Fruit fly (Drosophila melanogaster) whole organism, adult: ENCODE measurements around the gene CG7985.

Experiments used
- CG11617 ChIP-seq: fragments of 200-800 bp; sonication (Bioruptor generic); optimal IDR thresholded peaks from 2 replicates; lab custom pipeline; 2017; ENCODE audit warnings: mild to moderate bottlenecking, missing biosample characterization, missing genetic modification reagents, missing genetic modification characterization
- CG12768 ChIP-seq: fragments of 200-800 bp; sonication (Bioruptor generic); optimal IDR thresholded peaks from 2 replicates; lab custom pipeline; 2017; ENCODE audit warnings: missing biosample characterization, missing genetic modification characterization, mild to moderate bottlenecking, moderate library complexity, missing genetic modification reagents
- CG14711 ChIP-seq: fragments of 200-800 bp; sonication (Bioruptor generic); optimal IDR thresholded peaks from 2 replicates; lab custom pipeline; 2018; ENCODE audit warnings: missing biosample characterization, mild to moderate bottlenecking, missing genetic modification characterization, moderate library complexity
- CG1620 ChIP-seq: fragments of 200-800 bp; sonication (Bioruptor generic); optimal IDR thresholded peaks from 2 replicates; lab custom pipeline; 2016; ENCODE audit warnings: missing biosample characterization, missing genetic modification characterization
- CG33017 ChIP-seq: fragments of 200-800 bp; sonication (Bioruptor generic); optimal IDR thresholded peaks from 2 replicates; lab custom pipeline; 2018; ENCODE audit warnings: missing biosample characterization, mild to moderate bottlenecking, missing genetic modification characterization, moderate library complexity
- CG5204 ChIP-seq: fragments of 200-800 bp; sonication (Bioruptor generic); optimal IDR thresholded peaks from 2 replicates; lab custom pipeline; 2016; ENCODE audit warnings: missing biosample characterization, missing genetic modification characterization
- CG7045 ChIP-seq: fragments of 200-800 bp; sonication (Bioruptor generic); optimal IDR thresholded peaks from 2 replicates; lab custom pipeline; 2017; ENCODE audit warnings: missing biosample characterization, mild to moderate bottlenecking, missing genetic modification characterization
- CG7101 ChIP-seq: fragments of 200-800 bp; sonication (Bioruptor generic); optimal IDR thresholded peaks from 2 replicates; lab custom pipeline; 2018; ENCODE audit warnings: missing biosample characterization, mild to moderate bottlenecking, missing genetic modification characterization, moderate library complexity
- Clk ChIP-seq: fragments of 200-800 bp; sonication (Bioruptor generic); optimal IDR thresholded peaks from 2 replicates; lab custom pipeline; 2017; ENCODE audit warnings: missing biosample characterization, missing genetic modification characterization
- Crg-1 ChIP-seq: fragments of 200-800 bp; sonication (Bioruptor generic); optimal IDR thresholded peaks from 2 replicates; lab custom pipeline; 2016; ENCODE audit warnings: missing biosample characterization, missing genetic modification characterization
- Hr96 ChIP-seq: fragments of 200-800 bp; sonication (Bioruptor generic); optimal IDR thresholded peaks from 2 replicates; lab custom pipeline; 2016; ENCODE audit warnings: missing biosample characterization, missing genetic modification characterization
- Mnt ChIP-seq: fragments of 200-800 bp; sonication (Bioruptor generic); optimal IDR thresholded peaks from 2 replicates; lab custom pipeline; 2016; ENCODE audit warnings: missing biosample characterization, mild to moderate bottlenecking, missing genetic modification characterization
- bab1 ChIP-seq: fragments of 200-800 bp; sonication (Bioruptor generic); optimal IDR thresholded peaks from 3 replicates; lab custom pipeline; 2019; ENCODE audit warnings: missing biosample characterization, mild to moderate bottlenecking, missing genetic modification characterization, moderate library complexity
- cic ChIP-seq: fragments of 200-800 bp; sonication (Bioruptor generic); optimal IDR thresholded peaks from 2 replicates; lab custom pipeline; 2017; ENCODE audit warnings: missing biosample characterization, mild to moderate bottlenecking, missing genetic modification characterization, moderate library complexity
- cnc ChIP-seq, 2 experiments: fragments of >200 bp; optimal IDR thresholded peaks; 2 replicates each; lab custom pipeline; 2017
- kay ChIP-seq: fragments of 200-800 bp; sonication (Bioruptor generic); peaks from one replicate; lab custom pipeline; 2016; ENCODE audit warnings: missing biosample characterization, missing genetic modification characterization, borderline replicate concordance
- ovo ChIP-seq: fragments of 200-800 bp; sonication (Bioruptor generic); optimal IDR thresholded peaks from 2 replicates; lab custom pipeline; 2016; ENCODE audit warnings: missing biosample characterization, missing genetic modification characterization
- pad ChIP-seq: fragments of 200-800 bp; sonication (Bioruptor generic); optimal IDR thresholded peaks from 3 replicates; lab custom pipeline; 2017; ENCODE audit warnings: missing biosample characterization, missing genetic modification characterization, mild to moderate bottlenecking, moderate library complexity, missing genetic modification reagents
- tj ChIP-seq: fragments of 200-800 bp; sonication (Bioruptor generic); optimal IDR thresholded peaks from 3 replicates; lab custom pipeline; 2017; ENCODE audit warnings: missing biosample characterization, mild to moderate bottlenecking, missing genetic modification characterization, moderate library complexity
- toe ChIP-seq: fragments of 200-800 bp; sonication (Bioruptor generic); optimal IDR thresholded peaks from 2 replicates; lab custom pipeline; 2016; ENCODE audit warnings: missing biosample characterization, missing genetic modification characterization

The CG7985 gene

DNA sequence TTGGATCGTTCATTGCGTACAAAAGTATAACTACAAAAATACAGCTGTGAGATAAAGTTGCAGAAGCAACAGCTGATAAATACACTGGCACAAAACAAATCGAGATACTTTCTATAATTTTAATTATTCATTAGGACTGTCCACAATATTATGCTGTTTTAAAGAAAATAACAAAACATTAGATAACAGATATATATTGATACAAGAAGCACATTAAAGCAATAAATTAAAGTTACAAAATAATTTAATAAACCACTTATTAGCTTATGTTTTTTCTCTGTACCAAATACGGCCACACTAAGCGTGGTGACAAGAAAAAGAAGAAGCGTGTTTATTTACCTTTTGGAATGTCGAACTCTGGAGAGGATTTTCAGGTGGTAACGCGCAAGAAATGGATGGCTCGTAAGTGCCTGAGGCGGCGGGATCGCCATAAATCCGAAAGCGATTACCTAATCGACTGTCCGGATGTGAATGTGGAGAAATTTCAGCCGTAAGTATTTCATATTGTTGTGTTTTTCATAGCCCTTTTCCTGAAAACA is 20.6 kb downstream of the CG7985 start, which contains the start of the genes CG7988 and CG7183:
TSS of gene CG7988 (plus strand) at position 316 of the 539 bp plus-strand sequence.
TSS of gene CG7183 (minus strand) at position 489 of the 539 bp plus-strand sequence.
- TF ChIP-seq kay (GFP tag; lab: Kevin White, UChicago) (no peak), Mnt (peak; percentile 88), CG7101 (tag; lab: Kevin White, UChicago) (peak; percentile 98), CG11617 (GFP tag; lab: Kevin White, UChicago) (peak; percentile 97), ovo (GFP tag; lab: Kevin White, UChicago) (peak; percentile 51), CG33017 (tag; lab: Kevin White, UChicago) (peak; percentile 98), Clk (peak; percentile 85), CG12768 (GFP tag; lab: Kevin White, UChicago) (peak; percentile 93), toe (GFP tag; lab: Kevin White, UChicago) (peak; percentile 96), CG1620 (peak; percentile 95), CG14711 (tag; lab: Kevin White, UChicago) (peak; percentile 96), CG7045 (GFP tag; lab: Kevin White, UChicago) (peak; percentile 95), Crg-1 (GFP tag; lab: Kevin White, UChicago) (peak; percentile 93), Hr96 (peak; percentile 94), cic (peak; percentile 71), tj (GFP tag; lab: Kevin White, UChicago) (peak; percentile 81), bab1 (GFP tag; lab: Kevin White, UChicago) (peak; percentile 98), cnc (optimal IDR thresholded peaks at IDR 0.05; lab: Kevin White, UChicago) (no peak), pad (GFP tag; lab: Kevin White, UChicago) (peak; percentile 82), CG5204 (GFP tag; lab: Kevin White, UChicago) (no peak)

DNA sequence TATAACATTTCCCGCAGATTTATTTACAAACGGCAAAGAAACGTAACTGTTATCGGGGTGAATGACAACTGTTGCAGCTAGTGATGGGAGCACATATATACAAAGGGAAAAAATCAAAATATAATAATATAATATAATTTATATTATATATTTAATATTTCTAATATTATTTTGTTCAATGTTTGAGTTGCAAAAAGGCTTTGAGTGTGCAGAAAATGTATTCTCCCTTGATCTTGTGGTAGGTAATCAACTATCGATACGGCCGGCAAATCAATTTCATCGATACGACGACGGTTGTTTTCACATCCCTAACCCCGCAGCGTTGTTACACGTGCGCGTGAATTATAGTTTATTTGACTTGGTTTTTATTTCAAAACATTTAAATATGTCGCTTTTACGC is 23.8 kb downstream of the CG7985 start, which contains the start of the genes mTerf5 and Non3:
TSS of gene mTerf5 (minus strand) at position 249 of the 400 bp plus-strand sequence.
TSS of gene Non3 (plus strand) at position 289 of the 400 bp plus-strand sequence.
- TF ChIP-seq CG33017 (tag; lab: Kevin White, UChicago) = peak; percentile 57
- TF ChIP-seq CG7045 (GFP tag; lab: Kevin White, UChicago) = peak; percentile 47
- no peak for TF ChIP-seq cnc (optimal IDR thresholded peaks at IDR 0.05; lab: Kevin White, UChicago)
- peak; percentile 6 for TF ChIP-seq cic
- peak; percentile 64 for TF ChIP-seq CG1620
- TF ChIP-seq CG5204 (GFP tag; lab: Kevin White, UChicago) = no peak
- peak; percentile 61 for TF ChIP-seq CG12768 (GFP tag; lab: Kevin White, UChicago)
- peak; percentile 46 for TF ChIP-seq pad (GFP tag; lab: Kevin White, UChicago)
- peak; percentile 21 for TF ChIP-seq Clk
- TF ChIP-seq CG14711 (tag; lab: Kevin White, UChicago) = peak; percentile 71
- TF ChIP-seq Crg-1 (GFP tag; lab: Kevin White, UChicago) = peak; percentile 32
- no peak for TF ChIP-seq toe (GFP tag; lab: Kevin White, UChicago)
- peak; percentile 73 for TF ChIP-seq CG7101 (tag; lab: Kevin White, UChicago)
- no peak for TF ChIP-seq Hr96
- peak; percentile 74 for TF ChIP-seq ovo (GFP tag; lab: Kevin White, UChicago)
- peak; percentile 82 for TF ChIP-seq bab1 (GFP tag; lab: Kevin White, UChicago)
- peak; percentile 80 for TF ChIP-seq CG11617 (GFP tag; lab: Kevin White, UChicago)
- TF ChIP-seq tj (GFP tag; lab: Kevin White, UChicago) = peak; percentile 51
- TF ChIP-seq kay (GFP tag; lab: Kevin White, UChicago) = no peak
- peak; percentile 98 for TF ChIP-seq Mnt

DNA sequence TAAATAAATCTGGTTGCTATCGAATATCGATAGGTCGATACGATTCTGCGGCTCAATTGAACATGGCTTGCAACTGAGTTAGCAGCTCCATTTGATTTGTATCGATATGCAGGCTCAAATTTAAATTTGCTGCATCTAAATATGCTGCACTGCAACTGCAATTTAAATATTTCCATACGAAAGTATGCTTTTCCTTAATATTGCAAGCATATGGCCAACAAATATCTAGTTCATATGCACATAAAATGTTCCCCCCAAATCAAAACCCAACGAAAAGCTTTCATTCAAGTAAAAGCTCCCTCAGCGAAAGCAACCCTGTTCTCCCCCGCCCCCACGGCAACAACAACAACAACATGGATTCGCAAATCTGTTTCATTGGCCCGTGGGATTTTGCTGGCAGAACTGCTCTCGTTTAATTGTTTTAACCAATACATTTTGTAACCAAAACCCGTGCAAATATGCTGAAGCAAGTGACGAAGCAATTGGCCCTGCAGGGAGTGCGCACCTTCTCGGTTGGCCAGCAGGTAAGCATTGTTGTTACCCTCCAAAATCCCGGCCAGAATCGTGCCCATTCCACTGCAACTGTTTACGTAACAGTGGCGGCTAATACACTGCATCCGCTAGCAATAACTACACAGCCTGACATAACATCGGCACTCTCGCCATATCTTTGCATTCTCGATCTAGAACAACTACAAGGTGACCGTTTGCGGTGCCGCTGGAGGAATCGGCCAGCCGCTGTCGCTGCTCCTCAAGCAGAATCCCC is 26.6 kb downstream of the CG7985 start, which contains the start of the genes CG7168 and Mdh2:
TSS of gene CG7168 (minus strand) at position 40 of the 766 bp plus-strand sequence.
TSS of gene Mdh2 (plus strand) at position 354 of the 766 bp plus-strand sequence.
- TF ChIP-seq Mnt (peak; percentile 35), cnc (optimal IDR thresholded peaks at IDR 0.05; lab: Kevin White, UChicago) (no peak), pad (GFP tag; lab: Kevin White, UChicago) (peak; percentile 4), CG7101 (tag; lab: Kevin White, UChicago) (no peak), CG11617 (GFP tag; lab: Kevin White, UChicago) (peak; percentile 30), ovo (GFP tag; lab: Kevin White, UChicago) (no peak), cic (no peak), CG5204 (GFP tag; lab: Kevin White, UChicago) (no peak), bab1 (GFP tag; lab: Kevin White, UChicago) (peak; percentile 35), CG14711 (tag; lab: Kevin White, UChicago) (peak; percentile 90), Crg-1 (GFP tag; lab: Kevin White, UChicago) (no peak), CG12768 (GFP tag; lab: Kevin White, UChicago) (peak; percentile 49), tj (GFP tag; lab: Kevin White, UChicago) (peak; percentile 28)

DNA sequence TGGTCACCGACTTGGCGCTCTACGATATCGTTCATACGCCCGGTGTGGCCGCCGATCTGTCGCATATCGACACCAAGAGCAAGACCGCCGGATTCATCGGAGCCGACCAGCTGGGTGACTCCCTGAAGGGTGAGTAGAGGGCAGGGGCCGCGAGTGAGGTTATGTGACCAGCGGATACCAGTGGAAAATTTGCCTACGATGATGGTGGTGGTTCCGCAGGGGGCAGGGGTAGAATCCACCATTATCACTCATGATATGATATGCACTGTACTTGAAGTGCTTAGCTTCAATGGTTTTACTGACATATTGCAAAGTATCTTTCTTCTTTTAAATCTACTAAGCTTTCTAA is 27.1 kb downstream of the CG7985 start:
- TF ChIP-seq cic (no peak), CG1620 (no peak), bab1 (GFP tag; lab: Kevin White, UChicago) (no peak), CG7101 (tag; lab: Kevin White, UChicago) (no peak), kay (GFP tag; lab: Kevin White, UChicago) (no peak)

DNA sequence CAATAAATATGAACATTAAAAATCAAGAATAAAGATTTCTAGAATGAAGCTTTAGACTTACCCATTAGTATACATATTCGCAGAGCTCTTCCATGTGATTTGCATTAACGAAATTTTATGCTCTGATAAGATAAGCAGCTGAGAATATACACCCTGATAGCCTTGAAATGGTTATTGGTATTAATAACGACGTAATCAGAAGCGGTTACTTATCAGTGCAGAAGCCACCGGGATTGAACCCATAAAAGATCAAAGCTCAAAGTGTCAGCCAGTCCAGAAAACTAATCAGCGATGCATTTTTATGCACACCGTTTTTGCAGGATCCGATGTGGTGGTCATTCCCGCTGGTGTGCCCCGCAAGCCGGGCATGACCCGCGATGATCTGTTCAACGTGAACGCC is 27.7 kb downstream of the CG7985 start:
- no peak for TF ChIP-seq pad (GFP tag; lab: Kevin White, UChicago)
- TF ChIP-seq Crg-1 (GFP tag; lab: Kevin White, UChicago) = no peak
- no peak for TF ChIP-seq tj (GFP tag; lab: Kevin White, UChicago)
- TF ChIP-seq CG7045 (GFP tag; lab: Kevin White, UChicago) = no peak
- no peak for TF ChIP-seq kay (GFP tag; lab: Kevin White, UChicago)
- TF ChIP-seq toe (GFP tag; lab: Kevin White, UChicago) = no peak
- TF ChIP-seq CG11617 (GFP tag; lab: Kevin White, UChicago) = no peak
- TF ChIP-seq CG14711 (tag; lab: Kevin White, UChicago) = no peak
- no peak for TF ChIP-seq Mnt
- TF ChIP-seq ovo (GFP tag; lab: Kevin White, UChicago) = no peak
- TF ChIP-seq bab1 (GFP tag; lab: Kevin White, UChicago) = no peak
- no peak for TF ChIP-seq CG33017 (tag; lab: Kevin White, UChicago)
- no peak for TF ChIP-seq CG12768 (GFP tag; lab: Kevin White, UChicago)
- TF ChIP-seq CG1620 = no peak
